Worm (Caenorhabditis elegans): ENCODE measurements around the gene puf-5.

Gene puf-5

ce11 chrII:8569038-8569977 is 6.0 kb upstream of the puf-5 start, which contains the start of the genes col-38 and rpl-5 (continued):
- TF ChIP-seq Y75B8A.6 (GFP tag; IDR thresholded peaks at IDR 0.05) (no peak), F44E2.7 (GFP tag; IDR thresholded peaks at IDR 0.05) (no peak), attf-4 (tag; optimal IDR thresholded peaks at IDR 0.05) (no peak), lin-29 (GFP tag; IDR thresholded peaks at IDR 0.05) (no peak), gei-8 (GFP tag; optimal IDR thresholded peaks at IDR 0.05) (no peak), daf-8 (GFP tag; IDR thresholded peaks at IDR 0.05) (no peak), nhr-28 (tag; optimal IDR thresholded peaks at IDR 0.05) (peak; percentile 85), nhr-41 (GFP tag; IDR thresholded peaks at IDR 0.05) (no peak), egl-43 (GFP tag; IDR thresholded peaks at IDR 0.05) (no peak), egl-27 (tag; optimal IDR thresholded peaks at IDR 0.05) (no peak), fkh-10 (GFP tag; optimal IDR thresholded peaks at IDR 0.05) (peak; percentile 90), daf-19 (GFP tag; conservative IDR thresholded peaks at IDR 0.05) (0 out of 2 replicates have a peak, but pooled peaks have one; percentile 51), ctbp-1 (GFP tag; IDR thresholded peaks at IDR 0.05) (no peak), arid-1 (GFP tag; conservative IDR thresholded peaks at IDR 0.05) (peak; percentile 60; the same call in 1 of the 2 replicates), lim-7 (GFP tag; IDR thresholded peaks at IDR 0.05) (no peak), mxl-3 (GFP tag; optimal IDR thresholded peaks at IDR 0.05) (peak; percentile 67), mdl-1 (tag; optimal IDR thresholded peaks at IDR 0.05) (peak in 1 of 2 experiments; percentile 19), nhr-48 (tag; optimal IDR thresholded peaks at IDR 0.05) (peak; percentile 55), mxl-2 (GFP tag; conservative IDR thresholded peaks at IDR 0.05) (no peak), D1046.2 (GFP tag; IDR thresholded peaks at IDR 0.05) (no peak), aly-2 (tag; optimal IDR thresholded peaks at IDR 0.05) (no peak), mes-2 (tag; optimal IDR thresholded peaks at IDR 0.05; ENCODE audit: poor library complexity, severe bottlenecking) (peak; percentile 92), php-3 (GFP tag; IDR thresholded peaks at IDR 0.05) (0 out of 2 replicates have a peak, but pooled peaks have one; percentile 62), duxl-1 (tag; optimal IDR thresholded peaks at IDR 0.05; ENCODE audit: poor library complexity) (peak; percentile 53), pha-4 (GFP tag; IDR thresholded peaks at IDR 0.05) (no peak), pha-4 (tag; optimal IDR thresholded peaks at IDR 0.05) (peak; percentile 84), ceh-62 (tag; optimal IDR thresholded peaks at IDR 0.05) (no peak), nhr-76 (tag; optimal IDR thresholded peaks at IDR 0.05) (no peak), hlh-30 (tag; optimal IDR thresholded peaks at IDR 0.05; ENCODE audit: insufficient read depth) (peak; percentile 89), aha-1 (tag) (peak; percentile 97), tra-1 (GFP tag; IDR thresholded peaks at IDR 0.05) (no peak), ceh-28 (tag; optimal IDR thresholded peaks at IDR 0.05) (no peak), madf-5 (GFP tag; IDR thresholded peaks at IDR 0.05) (no peak), rbr-2 (tag; optimal IDR thresholded peaks at IDR 0.05) (peak; percentile 87), zfp-2 (tag; optimal IDR thresholded peaks at IDR 0.05) (peak; percentile 87), skn-1 (tag; optimal IDR thresholded peaks at IDR 0.05) (no peak), zip-11 (GFP tag; IDR thresholded peaks at IDR 0.05) (no peak), mdt-29 (GFP tag; IDR thresholded peaks at IDR 0.05) (no peak), ztf-7 (tag; optimal IDR thresholded peaks at IDR 0.05) (no peak), saeg-2 (GFP tag; IDR thresholded peaks at IDR 0.05) (no peak), hmg-1.1 (GFP tag; IDR thresholded peaks at IDR 0.05) (peak; percentile 79), lin-15B (tag; optimal IDR thresholded peaks at IDR 0.05) (no peak), nhr-102 (tag; optimal IDR thresholded peaks at IDR 0.05) (peak; percentile 66), sdz-12 (GFP tag; optimal IDR thresholded peaks at IDR 0.05) (no peak), vab-7 (GFP tag; IDR thresholded peaks at IDR 0.05) (no peak), nhr-237 (tag; optimal IDR thresholded peaks at IDR 0.05) (no peak), lin-1 (GFP tag; IDR thresholded peaks at IDR 0.05) (no peak), ceh-82 (tag; optimal IDR thresholded peaks at IDR 0.05) (no peak), daf-12 (tag; optimal IDR thresholded peaks at IDR 0.05) (no peak), mep-1 (tag; optimal IDR thresholded peaks at IDR 0.05) (peak; percentile 92)

Measured in whole organism, L4 larva.